Worm (Caenorhabditis elegans): Measurements from ENCODE around the gene mfsd-6.

ce11 chrIII:7530830-7531229, 48.4 kb downstream of the mfsd-6 start:
- no peak for TF ChIP-seq lsy-2 (tag; optimal IDR thresholded peaks at IDR 0.05)
- no peak for TF ChIP-seq flh-1 (GFP tag; optimal IDR thresholded peaks at IDR 0.05)
- TF ChIP-seq unc-62 (GFP tag; optimal IDR thresholded peaks at IDR 0.05), result no peak
- no peak for TF ChIP-seq zip-8 (tag; optimal IDR thresholded peaks at IDR 0.05)
- TF ChIP-seq blmp-1 (tag; optimal IDR thresholded peaks at IDR 0.05), result no peak

Measured in whole organism, mixed stage, embryonic.